Worm (Caenorhabditis elegans) whole organism, late embryonic: ENCODE measurements around the gene W02B12.12.
A peak's percentile ranks its signal among the peaks of the same experiment; 100 is the strongest.

ENCODE experiments used
- C08G9.2 ChIP-seq: sonication (generic microtip); optimal IDR thresholded peaks from 2 replicates; lab custom pipeline; 2016; ENCODE audit warnings: mild to moderate bottlenecking, missing genetic modification characterization, moderate library complexity, missing compliant biosample characterization
- C38D4.7 ChIP-seq: fragments of 200-800 bp; sonication (Bioruptor generic); optimal IDR thresholded peaks from 2 replicates; lab custom pipeline; 2018; ENCODE audit warnings: mild to moderate bottlenecking, missing genetic modification characterization, moderate library complexity, missing compliant biosample characterization
- F13H6.1 ChIP-seq: sonication (generic microtip); optimal IDR thresholded peaks from 2 replicates; lab custom pipeline; 2016; ENCODE audit warnings: missing genetic modification characterization, missing compliant biosample characterization
- Y22D7AL.16 ChIP-seq: sonication (generic microtip); optimal IDR thresholded peaks from 2 replicates; lab custom pipeline; 2016; ENCODE audit warnings: missing genetic modification characterization, missing compliant biosample characterization
- ahr-1 ChIP-seq: sonication (generic microtip); optimal IDR thresholded peaks from 2 replicates; lab custom pipeline; 2016; ENCODE audit warnings: missing genetic modification characterization, missing compliant biosample characterization
- ama-1 ChIP-seq: fragments of 150-350 bp; optimal IDR thresholded peaks from 2 replicates; lab custom pipeline; 2014
- ceh-14 ChIP-seq: sonication (generic microtip); optimal IDR thresholded peaks from 2 replicates; lab custom pipeline; 2016; ENCODE audit warnings: missing genotype, missing genetic modification characterization, missing compliant biosample characterization
- ceh-19 ChIP-seq: fragments of 200-800 bp; sonication (Bioruptor generic); optimal IDR thresholded peaks from 2 replicates; lab custom pipeline; 2018; ENCODE audit warnings: mild to moderate bottlenecking, missing genetic modification characterization, missing compliant biosample characterization
- ceh-2 ChIP-seq: sonication (generic microtip); optimal IDR thresholded peaks from 2 replicates; lab custom pipeline; 2016; ENCODE audit warnings: missing genotype, missing genetic modification characterization, missing compliant biosample characterization
- ceh-24 ChIP-seq: sonication (generic microtip); optimal IDR thresholded peaks from 2 replicates; lab custom pipeline; 2016; ENCODE audit warnings: mild to moderate bottlenecking, missing genetic modification characterization, missing compliant biosample characterization
- ceh-30 ChIP-seq: fragments of 150-350 bp; optimal IDR thresholded peaks from 2 replicates; lab custom pipeline; 2014; ENCODE audit warnings: missing biosample characterization, missing genetic modification characterization
- ceh-31 ChIP-seq: sonication (generic microtip); optimal IDR thresholded peaks from 2 replicates; lab custom pipeline; 2016; ENCODE audit warnings: missing genetic modification characterization, missing compliant biosample characterization
- ceh-48 ChIP-seq: sonication (generic microtip); optimal IDR thresholded peaks from 2 replicates; lab custom pipeline; 2016; ENCODE audit warnings: missing genetic modification characterization, inconsistent platforms, missing compliant biosample characterization
- elt-2 ChIP-seq: sonication (generic microtip); optimal IDR thresholded peaks from 2 replicates; lab custom pipeline; 2016; ENCODE audit warnings: missing genetic modification reagents, missing genetic modification characterization, missing compliant biosample characterization
- ets-4 ChIP-seq: sonication (generic microtip); optimal IDR thresholded peaks from 2 replicates; lab custom pipeline; 2016; ENCODE audit warnings: missing genetic modification characterization, missing compliant biosample characterization
- eyg-1 ChIP-seq: sonication (generic microtip); optimal IDR thresholded peaks from 2 replicates; lab custom pipeline; 2016; ENCODE audit warnings: missing genotype, missing genetic modification characterization, missing compliant biosample characterization
- hlh-30 ChIP-seq: sonication (generic microtip); optimal IDR thresholded peaks from 2 replicates; lab custom pipeline; 2017; ENCODE audit warnings: antibody characterized with exemption, missing genetic modification characterization, missing compliant biosample characterization; ENCODE audit not compliant: insufficient read depth
- lim-6 ChIP-seq: sonication (generic microtip); optimal IDR thresholded peaks from 2 replicates; lab custom pipeline; 2016; ENCODE audit warnings: missing genetic modification characterization, missing compliant biosample characterization
- mec-3 ChIP-seq: sonication (generic microtip); optimal IDR thresholded peaks from 2 replicates; lab custom pipeline; 2016; ENCODE audit warnings: borderline replicate concordance, missing genetic modification characterization, missing compliant biosample characterization
- nhr-11 ChIP-seq: fragments of 150-350 bp; optimal IDR thresholded peaks from 2 replicates; lab custom pipeline; 2014; ENCODE audit warnings: missing biosample characterization, missing genetic modification characterization
- pag-3 ChIP-seq: sonication (generic microtip); optimal IDR thresholded peaks from 2 replicates; lab custom pipeline; 2016; ENCODE audit warnings: missing compliant biosample characterization, missing genetic modification characterization, borderline replicate concordance
- pat-9 ChIP-seq: fragments of 200-800 bp; sonication (Bioruptor generic); optimal IDR thresholded peaks from 2 replicates; lab custom pipeline; 2018; ENCODE audit warnings: mild to moderate bottlenecking, missing genetic modification characterization, moderate library complexity, missing compliant biosample characterization
- pax-1 ChIP-seq: fragments of 150-350 bp; optimal IDR thresholded peaks from 2 replicates; lab custom pipeline; 2014; ENCODE audit warnings: missing biosample characterization, missing genetic modification characterization
- pha-2 ChIP-seq: sonication (generic microtip); optimal IDR thresholded peaks from 2 replicates; lab custom pipeline; 2017; ENCODE audit warnings: mild to moderate bottlenecking, missing genetic modification characterization, missing compliant biosample characterization
- pqm-1 ChIP-seq: sonication (generic microtip); optimal IDR thresholded peaks from 2 replicates; lab custom pipeline; 2016; ENCODE audit warnings: missing genetic modification characterization, missing compliant biosample characterization
- ref-2 ChIP-seq: sonication (generic microtip); optimal IDR thresholded peaks from 2 replicates; lab custom pipeline; 2016; ENCODE audit warnings: missing genetic modification characterization, missing compliant biosample characterization
- sdc-2 ChIP-seq: sonication (generic microtip); optimal IDR thresholded peaks from 2 replicates; lab custom pipeline; 2016; ENCODE audit warnings: missing genotype, missing genetic modification characterization, missing compliant biosample characterization
- sox-4 ChIP-seq: sonication (generic microtip); optimal IDR thresholded peaks from 2 replicates; lab custom pipeline; 2017; ENCODE audit warnings: mild to moderate bottlenecking, missing genetic modification characterization, inconsistent platforms, missing compliant biosample characterization
- tbx-2 ChIP-seq: sonication (generic microtip); optimal IDR thresholded peaks from 2 replicates; lab custom pipeline; 2016; ENCODE audit warnings: missing genetic modification characterization, missing compliant biosample characterization
- tbx-7 ChIP-seq: sonication (generic microtip); optimal IDR thresholded peaks from 2 replicates; lab custom pipeline; 2016; ENCODE audit warnings: missing genotype, missing genetic modification characterization, missing compliant biosample characterization
- ttx-3 ChIP-seq: sonication (generic microtip); optimal IDR thresholded peaks from 2 replicates; lab custom pipeline; 2016; ENCODE audit warnings: missing genetic modification reagents, missing genetic modification characterization, missing compliant biosample characterization
- unc-3 ChIP-seq, 2 experiments: fragments of 200-800 bp in 1 of 2; sonication (Bioruptor generic) in 1 of 2; sonication (generic microtip) in 1 of 2; conservative IDR thresholded peaks in 1 of 2; optimal IDR thresholded peaks in 1 of 2; 2 replicates each; pipeline versions ENCODE4 v1.3.6 to Lab custom; 2016 to 2022; ENCODE audit warnings: missing compliant biosample characterization in 2 of 2, missing genetic modification characterization in 2 of 2, missing genetic modification reagents in 1 of 2
- unc-42 ChIP-seq: sonication (generic microtip); optimal IDR thresholded peaks from 2 replicates; lab custom pipeline; 2016; ENCODE audit warnings: missing genotype, missing genetic modification characterization, missing compliant biosample characterization
- zip-5 ChIP-seq: sonication (generic microtip); optimal IDR thresholded peaks from 2 replicates; lab custom pipeline; 2016; ENCODE audit warnings: missing genetic modification characterization, missing compliant biosample characterization
- ztf-16 ChIP-seq: sonication (generic microtip); optimal IDR thresholded peaks from 2 replicates; lab custom pipeline; 2017; ENCODE audit warnings: missing genetic modification characterization, missing compliant biosample characterization

Gene W02B12.12

ce11 chrII:11495806-11496205 lies 16.8 kb upstream of the W02B12.12 start (continued):
- TF ChIP-seq mec-3 (tag; lab: Kevin White, UChicago): no peak

DNA sequence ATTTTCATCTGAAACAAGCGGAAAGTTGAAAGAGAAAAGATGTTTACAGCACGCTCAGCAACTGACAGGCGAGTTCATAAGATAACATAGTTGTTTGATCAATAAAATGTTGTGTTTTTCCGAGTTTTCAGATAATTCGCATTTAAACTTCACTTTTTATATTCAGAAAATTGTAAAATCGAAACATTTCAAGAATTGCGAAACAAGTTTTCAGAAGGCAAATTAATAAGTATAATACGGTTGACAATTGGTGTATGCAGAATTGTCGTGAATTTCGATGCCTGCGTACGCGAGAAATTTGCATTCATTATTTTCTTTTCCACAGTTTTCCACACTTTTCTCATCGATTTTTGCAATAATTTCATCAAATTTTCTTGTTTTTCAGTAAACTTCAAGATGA lies 16.3 kb upstream of the W02B12.12 start, which contains the start of the genes ooc-3 and B0334.4:
Gene ooc-3, minus strand, starts transcription at position 15 of the 400 bp plus-strand sequence.
Gene B0334.4, plus strand, starts transcription at position 386 of the 400 bp plus-strand sequence.
- TF ChIP-seq ceh-19 (no peak), unc-42 (tag; lab: Kevin White, UChicago) (peak; percentile 70), ztf-16 (tag; lab: Kevin White, UChicago) (no peak)

DNA sequence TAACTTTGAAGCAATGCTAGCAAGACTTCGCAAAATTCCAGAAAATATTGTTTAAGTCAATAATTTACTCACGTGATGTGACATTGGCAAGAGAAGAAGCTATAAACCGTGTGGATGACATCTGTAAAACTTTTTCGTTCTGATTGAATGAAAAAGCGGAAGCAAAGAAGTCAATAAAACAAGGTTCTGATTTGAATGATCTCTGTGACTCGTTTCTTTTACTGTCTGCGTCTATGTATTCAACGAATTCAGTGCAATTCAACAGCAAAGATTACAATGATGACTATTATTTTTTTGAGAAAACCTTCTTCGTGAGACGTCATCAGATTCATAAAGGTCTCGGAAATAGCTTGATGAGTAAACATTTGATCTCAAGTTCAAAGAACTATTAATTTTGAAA lies 13.9 kb upstream of the W02B12.12 start, which contains the start of gene hacl-1:
Gene hacl-1, minus strand, starts transcription at position 121 of the 400 bp plus-strand sequence.
- TF ChIP-seq lim-6 (tag; lab: Kevin White, UChicago): no peak
- TF ChIP-seq elt-2 (tag; lab: Kevin White, UChicago): peak; percentile 27

ce11 chrII:11487999-11488398 lies 9.0 kb upstream of the W02B12.12 start, which contains the start of gene B0334.13:
B0334.13 (plus strand) TSS chrII:11488299.
- TF ChIP-seq ama-1 (no peak), ets-4 (tag; lab: Kevin White, UChicago) (no peak), tbx-7 (no peak), Y22D7AL.16 (tag; lab: Kevin White, UChicago) (no peak), sox-4 (tag; lab: Kevin White, UChicago) (no peak), hlh-30 (no peak), ttx-3 (tag; lab: Kevin White, UChicago) (no peak), zip-5 (tag; lab: Kevin White, UChicago) (no peak), pax-1 (tag; lab: Kevin White, UChicago) (no peak), tbx-2 (tag; lab: Kevin White, UChicago) (no peak), C38D4.7 (GFP tag; lab: Kevin White, UChicago) (no peak), unc-3 (GFP tag; conservative IDR thresholded peaks at IDR 0.05; lab: Robert Waterston, UW) (no peak), unc-3 (tag; optimal IDR thresholded peaks at IDR 0.05; lab: Kevin White, UChicago) (no peak), ceh-14 (no peak), ref-2 (tag; lab: Kevin White, UChicago) (no peak), ceh-24 (tag; lab: Kevin White, UChicago) (no peak), pqm-1 (no peak), sdc-2 (tag; lab: Kevin White, UChicago) (no peak), pat-9 (no peak)

ce11 chrII:11486698-11487234 lies 7.8 kb upstream of the W02B12.12 start, which contains the start of gene ttr-18:
ttr-18 (minus strand) TSS chrII:11486748.
- TF ChIP-seq lim-6 (tag; lab: Kevin White, UChicago) (no peak), pag-3 (tag; lab: Kevin White, UChicago) (no peak), ceh-30 (tag; lab: Kevin White, UChicago) (no peak), pha-2 (tag; lab: Kevin White, UChicago) (no peak), pax-1 (tag; lab: Kevin White, UChicago) (no peak), sdc-2 (tag; lab: Kevin White, UChicago) (no peak), pqm-1 (no peak), ceh-31 (tag; lab: Kevin White, UChicago) (no peak), ahr-1 (tag; lab: Kevin White, UChicago) (no peak), tbx-7 (no peak)

DNA sequence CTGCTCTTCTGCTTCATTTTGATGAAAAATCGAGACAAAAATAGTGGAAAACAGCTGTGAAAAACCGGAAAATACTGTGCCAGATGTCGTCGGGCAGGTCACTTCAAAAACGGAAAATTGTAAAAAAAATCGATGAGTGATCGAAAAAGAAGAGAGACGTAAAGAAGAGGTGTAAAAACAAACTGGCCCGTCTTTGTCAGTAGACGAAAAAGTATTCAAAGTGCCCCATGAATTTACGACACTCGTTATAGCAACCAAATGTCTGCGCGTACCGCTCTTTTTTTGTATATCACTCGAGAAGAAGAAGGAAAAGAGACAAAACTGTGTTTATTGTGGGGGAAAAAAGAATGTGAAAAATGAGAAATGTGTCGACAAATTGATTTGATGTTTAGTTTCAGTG lies 6.2 kb upstream of the W02B12.12 start, which contains the start of gene twk-5:
Gene twk-5, minus strand, starts transcription at position 101 of the 400 bp plus-strand sequence.
- no peak for TF ChIP-seq tbx-7
- TF ChIP-seq nhr-11 (tag; lab: Kevin White, UChicago): no peak
- TF ChIP-seq F13H6.1 (tag; lab: Kevin White, UChicago): no peak
- TF ChIP-seq hlh-30: no peak
- no peak for TF ChIP-seq ceh-2 (tag; lab: Kevin White, UChicago)
- no peak for TF ChIP-seq pag-3 (tag; lab: Kevin White, UChicago)
- TF ChIP-seq ref-2 (tag; lab: Kevin White, UChicago): no peak
- TF ChIP-seq eyg-1 (tag; lab: Kevin White, UChicago): no peak
- TF ChIP-seq ama-1: no peak
- no peak for TF ChIP-seq mec-3 (tag; lab: Kevin White, UChicago)
- TF ChIP-seq C08G9.2: no peak
- no peak for TF ChIP-seq ceh-48 (tag; lab: Kevin White, UChicago)
- no peak for TF ChIP-seq ceh-31 (tag; lab: Kevin White, UChicago)
- TF ChIP-seq, all 69 proteins: peak for 0
